Worm (Caenorhabditis elegans) whole organism, L3 larva: ENCODE data around the gene F26H11.8.

Experiments used
- R02D3.7 ChIP-seq: fragments of 150-350 bp; optimal IDR thresholded peaks from 2 replicates; lab custom pipeline; 2014; ENCODE audit warnings: missing biosample characterization, missing genetic modification characterization
- ZK546.5 ChIP-seq: sonication (generic microtip); optimal IDR thresholded peaks from 2 replicates; lab custom pipeline; 2017; ENCODE audit warnings: missing biosample characterization, missing genetic modification characterization
- aly-2 ChIP-seq: fragments of 150-350 bp; optimal IDR thresholded peaks from 2 replicates; lab custom pipeline; 2014; ENCODE audit warnings: missing biosample characterization, missing genetic modification characterization
- ama-1 ChIP-seq: fragments of 150-350 bp; optimal IDR thresholded peaks from 2 replicates; lab custom pipeline; 2018
- ceh-16 ChIP-seq: sonication (generic microtip); optimal IDR thresholded peaks from 2 replicates; lab custom pipeline; 2017; ENCODE audit warnings: missing biosample characterization, missing genetic modification characterization
- ceh-28 ChIP-seq: fragments of 150-350 bp; optimal IDR thresholded peaks from 2 replicates; lab custom pipeline; 2014; ENCODE audit warnings: missing biosample characterization, missing genetic modification reagents, missing genetic modification characterization
- ceh-82 ChIP-seq: fragments of 150-350 bp; optimal IDR thresholded peaks from 2 replicates; lab custom pipeline; 2014; ENCODE audit warnings: missing biosample characterization, missing genetic modification characterization
- ceh-9 ChIP-seq: sonication (generic microtip); optimal IDR thresholded peaks from 2 replicates; lab custom pipeline; 2018; ENCODE audit warnings: missing biosample characterization, missing genetic modification characterization
- daf-12 ChIP-seq: fragments of 150-350 bp; optimal IDR thresholded peaks from 2 replicates; lab custom pipeline; 2014; ENCODE audit warnings: missing biosample characterization, missing genetic modification reagents, missing genetic modification characterization
- egl-27 ChIP-seq: sonication (generic microtip); optimal IDR thresholded peaks from 4 replicates; lab custom pipeline; 2017; ENCODE audit warnings: missing biosample characterization, missing genetic modification reagents, missing genetic modification characterization
- egl-5 ChIP-seq: fragments of 150-350 bp; optimal IDR thresholded peaks from 2 replicates; lab custom pipeline; 2017; ENCODE audit warnings: missing biosample characterization, missing genetic modification reagents, missing genetic modification characterization, inconsistent platforms
- elt-1 ChIP-seq: fragments of 150-350 bp; optimal IDR thresholded peaks from 2 replicates; lab custom pipeline; 2014; ENCODE audit warnings: missing biosample characterization, missing genetic modification characterization
- elt-2 ChIP-seq: sonication (generic microtip); optimal IDR thresholded peaks from 2 replicates; lab custom pipeline; 2016; ENCODE audit warnings: missing genetic modification reagents, mild to moderate bottlenecking, missing genetic modification characterization, missing compliant biosample characterization
- elt-3 ChIP-seq, 3 experiments: fragments of 150-350 bp in 1 of 3; sonication (generic microtip) in 2 of 3; optimal IDR thresholded peaks; 2 replicates in 2 of 3; 4 replicates in 1 of 3; lab custom pipeline; 2014 to 2017; ENCODE audit warnings: missing biosample characterization in 3 of 3, missing genetic modification characterization in 3 of 3
- eor-1 ChIP-seq, 2 experiments: fragments of 150-350 bp; optimal IDR thresholded peaks; 2 replicates each; lab custom pipeline; 2014 to 2018; ENCODE audit warnings: missing biosample characterization in 2 of 2, missing genetic modification characterization in 2 of 2
- fkh-10 ChIP-seq: sonication (generic microtip); optimal IDR thresholded peaks from 2 replicates; lab custom pipeline; 2017; ENCODE audit warnings: missing biosample characterization, missing genetic modification reagents, missing genetic modification characterization
- fkh-2 ChIP-seq: fragments of 150-350 bp; optimal IDR thresholded peaks from 2 replicates; lab custom pipeline; 2014; ENCODE audit warnings: missing biosample characterization, missing genetic modification reagents, missing genetic modification characterization
- fos-1 ChIP-seq: fragments of 150-350 bp; optimal IDR thresholded peaks from 2 replicates; lab custom pipeline; 2014; ENCODE audit warnings: missing biosample characterization, missing genetic modification characterization
- hmg-11 ChIP-seq: sonication (generic microtip); optimal IDR thresholded peaks from 2 replicates; lab custom pipeline; 2016; ENCODE audit warnings: missing genetic modification characterization, missing compliant biosample characterization
- jun-1 ChIP-seq: fragments of 150-350 bp; optimal IDR thresholded peaks from 2 replicates; lab custom pipeline; 2014; ENCODE audit warnings: missing biosample characterization, missing genetic modification reagents, missing genetic modification characterization
- lin-15B ChIP-seq: fragments of 150-350 bp; optimal IDR thresholded peaks from 2 replicates; lab custom pipeline; 2014; ENCODE audit warnings: missing biosample characterization, missing genetic modification characterization
- lin-39 ChIP-seq: fragments of 150-350 bp; optimal IDR thresholded peaks from 2 replicates; lab custom pipeline; 2018; ENCODE audit warnings: missing biosample characterization, missing genetic modification reagents, missing genetic modification characterization
- lsy-12 ChIP-seq: sonication (generic microtip); optimal IDR thresholded peaks from 2 replicates; lab custom pipeline; 2016; ENCODE audit warnings: mild to moderate bottlenecking, missing genetic modification characterization, missing compliant biosample characterization
- mdl-1 ChIP-seq: fragments of 150-350 bp; optimal IDR thresholded peaks from 2 replicates; lab custom pipeline; 2014; ENCODE audit warnings: missing biosample characterization, missing genetic modification characterization
- mml-1 ChIP-seq: fragments of 150-350 bp; sonication (generic microtip); optimal IDR thresholded peaks from 3 replicates; lab custom pipeline; 2014; ENCODE audit warnings: missing biosample characterization, missing genetic modification characterization
- nfya-1 ChIP-seq: sonication (generic microtip); optimal IDR thresholded peaks from 2 replicates; lab custom pipeline; 2017; ENCODE audit warnings: missing genetic modification characterization, mild to moderate bottlenecking, missing compliant biosample characterization, antibody characterized with exemption, moderate library complexity; ENCODE audit not compliant: insufficient read depth
- nhr-11 ChIP-seq: fragments of 150-350 bp; optimal IDR thresholded peaks from 2 replicates; lab custom pipeline; 2014; ENCODE audit warnings: missing biosample characterization, missing genetic modification characterization
- nhr-12 ChIP-seq: fragments of 150-350 bp; optimal IDR thresholded peaks from 2 replicates; lab custom pipeline; 2014; ENCODE audit warnings: missing biosample characterization, missing genetic modification characterization
- nhr-23 ChIP-seq: fragments of 150-350 bp; optimal IDR thresholded peaks from 2 replicates; lab custom pipeline; 2014; ENCODE audit warnings: missing biosample characterization, missing genetic modification reagents, missing genetic modification characterization
- nhr-237 ChIP-seq: fragments of 150-350 bp; optimal IDR thresholded peaks from 2 replicates; lab custom pipeline; 2014; ENCODE audit warnings: missing biosample characterization, missing genetic modification characterization
- nhr-25 ChIP-seq: sonication (generic microtip); optimal IDR thresholded peaks from 2 replicates; lab custom pipeline; 2017; ENCODE audit warnings: missing biosample characterization, missing genetic modification characterization
- nhr-28 ChIP-seq: fragments of 150-350 bp; optimal IDR thresholded peaks from 2 replicates; lab custom pipeline; 2014; ENCODE audit warnings: missing biosample characterization, missing genetic modification characterization
- nhr-43 ChIP-seq: sonication (generic microtip); optimal IDR thresholded peaks from 2 replicates; lab custom pipeline; 2016; ENCODE audit warnings: mild to moderate bottlenecking, missing genetic modification characterization, missing compliant biosample characterization; ENCODE audit not compliant: poor library complexity, severe bottlenecking
- nhr-67 ChIP-seq: fragments of 150-350 bp; optimal IDR thresholded peaks from 2 replicates; lab custom pipeline; 2014; ENCODE audit warnings: missing biosample characterization, missing genetic modification characterization
- nhr-76 ChIP-seq: fragments of 150-350 bp; sonication (generic microtip); optimal IDR thresholded peaks from 5 replicates; lab custom pipeline; 2014; ENCODE audit warnings: missing biosample characterization, missing genetic modification characterization
- nhr-77 ChIP-seq: fragments of 150-350 bp; optimal IDR thresholded peaks from 2 replicates; lab custom pipeline; 2014; ENCODE audit warnings: missing biosample characterization, missing genetic modification characterization
- pha-4 ChIP-seq: fragments of 150-350 bp; optimal IDR thresholded peaks from 2 replicates; lab custom pipeline; 2014; ENCODE audit warnings: missing biosample characterization, missing genetic modification reagents, missing genetic modification characterization
- pqm-1 ChIP-seq: fragments of 150-350 bp; optimal IDR thresholded peaks from 2 replicates; lab custom pipeline; 2017; ENCODE audit warnings: missing biosample characterization, missing genetic modification characterization, inconsistent platforms
- sea-2 ChIP-seq: fragments of 150-350 bp; sonication (generic microtip); optimal IDR thresholded peaks from 4 replicates; lab custom pipeline; 2014; ENCODE audit warnings: missing biosample characterization, missing genetic modification reagents, missing genetic modification characterization
- skn-1 ChIP-seq: fragments of 150-350 bp; optimal IDR thresholded peaks from 2 replicates; lab custom pipeline; 2014; ENCODE audit warnings: missing biosample characterization, missing genetic modification characterization
- snpc-4 ChIP-seq: fragments of 150-350 bp; optimal IDR thresholded peaks from 2 replicates; lab custom pipeline; 2014; ENCODE audit warnings: missing biosample characterization, missing genetic modification characterization
- tbx-2 ChIP-seq: sonication (generic microtip); optimal IDR thresholded peaks from 2 replicates; lab custom pipeline; 2016; ENCODE audit warnings: mild to moderate bottlenecking, missing genetic modification characterization, missing compliant biosample characterization
- unc-39 ChIP-seq: sonication (generic microtip); optimal IDR thresholded peaks from 4 replicates; lab custom pipeline; 2017; ENCODE audit warnings: missing biosample characterization, missing genetic modification characterization
- unc-62 ChIP-seq: fragments of 150-350 bp; sonication (generic microtip); optimal IDR thresholded peaks from 4 replicates; lab custom pipeline; 2014; ENCODE audit warnings: missing biosample characterization, missing genetic modification reagents, missing genetic modification characterization
- zag-1 ChIP-seq: fragments of 150-350 bp; optimal IDR thresholded peaks from 2 replicates; lab custom pipeline; 2014; ENCODE audit warnings: missing biosample characterization, missing genetic modification characterization
- ztf-11 ChIP-seq: fragments of 150-350 bp; optimal IDR thresholded peaks from 2 replicates; lab custom pipeline; 2014; ENCODE audit warnings: missing biosample characterization, missing genetic modification characterization
- ztf-4 ChIP-seq: fragments of 150-350 bp; optimal IDR thresholded peaks from 2 replicates; lab custom pipeline; 2014; ENCODE audit warnings: missing biosample characterization, missing genetic modification characterization

The F26H11.8 gene

DNA sequence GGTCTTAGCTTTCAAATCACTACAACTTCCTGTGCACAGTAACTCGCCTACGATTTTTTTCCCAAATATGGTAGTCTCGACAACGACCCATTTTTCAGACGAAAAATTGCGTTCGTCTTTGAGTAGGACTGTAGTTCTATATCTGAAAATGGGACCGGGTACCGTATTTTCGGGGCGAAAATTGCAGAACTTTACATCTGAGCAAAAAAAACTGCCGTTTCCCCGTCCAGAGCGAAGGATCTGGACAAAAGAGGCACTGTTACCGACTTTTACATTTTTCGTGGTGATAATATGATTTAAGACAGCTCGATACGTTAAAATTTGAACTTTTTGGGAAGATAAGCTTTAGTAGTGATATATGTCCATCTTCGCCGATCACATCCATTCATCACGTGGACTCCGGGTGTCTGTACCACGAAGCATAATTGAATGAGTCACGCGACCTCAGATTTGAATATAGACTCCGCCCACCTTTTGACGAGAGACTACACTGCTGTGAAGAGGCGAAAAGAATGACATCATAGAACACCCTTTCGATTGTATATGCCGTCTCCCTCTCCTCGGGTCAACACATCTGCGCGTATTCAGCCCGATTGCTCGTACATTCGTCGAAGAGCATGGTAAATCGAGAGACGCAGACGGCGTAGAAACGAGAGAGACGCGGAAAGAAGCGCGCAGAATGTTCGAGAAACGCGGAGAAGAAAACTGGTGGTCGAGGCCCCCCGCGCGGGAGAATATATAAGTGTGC, 16.6 kb downstream of the F26H11.8 start:
- TF ChIP-seq pha-4 (tag; lab: Kevin White, UChicago) (peak; percentile 80), sea-2 (GFP tag; lab: Kevin White, UChicago) (peak; percentile 95), snpc-4 (peak; percentile 40), nhr-43 (tag; lab: Kevin White, UChicago) (peak; percentile 90), nhr-77 (tag; lab: Kevin White, UChicago) (peak; percentile 70), unc-39 (tag; lab: Kevin White, UChicago) (no peak), ztf-11 (tag; lab: Kevin White, UChicago) (no peak), lsy-12 (tag; lab: Kevin White, UChicago) (peak; percentile 90), lin-15B (tag; lab: Kevin White, UChicago) (peak; percentile 43), nhr-76 (tag; lab: Kevin White, UChicago) (no peak), nhr-11 (tag; lab: Kevin White, UChicago) (no peak), elt-1 (no peak), egl-5 (tag; lab: Kevin White, UChicago) (no peak), aly-2 (no peak), elt-2 (peak; percentile 33), pqm-1 (peak; percentile 44), nfya-1 (tag; lab: Kevin White, UChicago) (peak; percentile 78), ZK546.5 (no peak), mml-1 (peak; percentile 23), nhr-25 (tag; lab: Kevin White, UChicago) (peak; percentile 96), fkh-2 (no peak), zag-1 (no peak), fos-1 (tag; lab: Kevin White, UChicago) (peak; percentile 61), ceh-16 (tag; lab: Kevin White, UChicago) (no peak), tbx-2 (tag; lab: Kevin White, UChicago) (peak; percentile 75), ceh-28 (tag; lab: Kevin White, UChicago) (peak; percentile 54), hmg-11 (tag; lab: Kevin White, UChicago) (peak; percentile 40), elt-3 (tag; optimal IDR thresholded peaks at IDR 0.05; lab: Kevin White, UChicago) (no peak), ztf-4 (peak; percentile 88), nhr-23 (peak; percentile 96), nhr-12 (tag; lab: Kevin White, UChicago) (no peak), ama-1 (lab: Kevin White, UChicago) (peak; percentile 58), daf-12 (tag; lab: Kevin White, UChicago) (no peak), fkh-10 (GFP tag; lab: Kevin White, UChicago) (no peak), ceh-82 (tag; lab: Kevin White, UChicago) (no peak), nhr-67 (tag; lab: Kevin White, UChicago) (no peak), lin-39 (tag; lab: Kevin White, UChicago) (peak; percentile 63), ceh-9 (tag; lab: Kevin White, UChicago) (no peak), eor-1 (tag; optimal IDR thresholded peaks at IDR 0.05; lab: Kevin White, UChicago) (peak in 1 of 2 experiments; percentile 29), skn-1 (tag; lab: Kevin White, UChicago) (no peak), R02D3.7 (tag; lab: Kevin White, UChicago) (no peak), jun-1 (peak; percentile 80), nhr-28 (tag; lab: Kevin White, UChicago) (no peak), mdl-1 (no peak), unc-62 (GFP tag; lab: Kevin White, UChicago) (no peak), nhr-237 (no peak), egl-27 (tag; lab: Kevin White, UChicago) (no peak)
- TF ChIP-seq, all 47 proteins: peak for 22
